Fruit fly (Drosophila melanogaster): ENCODE results near the gene wts.

wts gene

DNA sequence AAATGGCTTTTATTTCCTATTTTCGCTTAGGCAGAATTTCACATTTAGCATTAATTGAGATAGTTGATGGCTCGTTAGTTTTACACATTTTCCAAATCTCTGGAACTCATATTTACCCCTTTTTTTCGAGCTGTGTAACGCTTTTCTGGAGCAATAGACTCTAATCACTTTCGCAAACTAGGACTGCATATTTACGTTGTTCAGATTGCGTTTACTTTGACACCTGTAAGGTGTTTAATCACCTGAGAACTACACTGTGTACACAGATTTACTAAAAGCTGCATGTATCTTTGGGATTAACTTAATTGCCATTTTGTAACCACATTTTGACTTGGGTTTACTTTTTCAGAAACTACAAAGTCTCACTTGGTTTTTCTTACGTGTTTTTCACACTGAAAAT, 3.6 kb downstream of the wts start (continued):
- TF ChIP-seq slou (GFP tag; optimal IDR thresholded peaks at IDR 0.05) (no peak), chinmo (GFP tag; IDR thresholded peaks at IDR 0.05; ENCODE audit: partially characterized antibody) (no peak), Nf-YB (GFP tag; optimal IDR thresholded peaks at IDR 0.05) (no peak), btn (GFP tag; optimal IDR thresholded peaks at IDR 0.05) (no peak), H15 (GFP tag; IDR thresholded peaks at IDR 0.05) (no peak), h (optimal IDR thresholded peaks at IDR 0.05) (no peak), Xrp1 (GFP tag; IDR thresholded peaks at IDR 0.05) (no peak; the same call in 1 of the 2 replicates), schlank (tag; optimal IDR thresholded peaks at IDR 0.05) (peak; percentile 30), Gsc (GFP tag; IDR thresholded peaks at IDR 0.05) (no peak), Camta (GFP tag; optimal IDR thresholded peaks at IDR 0.05) (peak; percentile 20), Sry-δ (GFP tag; optimal IDR thresholded peaks at IDR 0.05) (peak; percentile 6), dm (GFP tag; optimal IDR thresholded peaks at IDR 0.05) (no peak), HLH54F (GFP tag; optimal IDR thresholded peaks at IDR 0.05) (no peak), Trl (optimal IDR thresholded peaks at IDR 0.05) (no peak), Trl (GFP tag; optimal IDR thresholded peaks at IDR 0.05) (no peak), D19B (GFP tag; optimal IDR thresholded peaks at IDR 0.05) (no peak), CG32772 (GFP tag; IDR thresholded peaks at IDR 0.05) (no peak), CG4282 (GFP tag; optimal IDR thresholded peaks at IDR 0.05) (no peak), ftz-f1 (GFP tag; optimal IDR thresholded peaks at IDR 0.05) (no peak), insv (GFP tag; optimal IDR thresholded peaks at IDR 0.05) (no peak), CG18011 (GFP tag; optimal IDR thresholded peaks at IDR 0.05) (no peak), CG7357 (GFP tag; IDR thresholded peaks at IDR 0.05) (no peak), CG8359 (GFP tag; optimal IDR thresholded peaks at IDR 0.05; ENCODE audit: borderline replicate concordance) (no peak), her (GFP tag; optimal IDR thresholded peaks at IDR 0.05) (peak; percentile 30), CG4820 (GFP tag; optimal IDR thresholded peaks at IDR 0.05) (no peak), Sin3A (optimal IDR thresholded peaks at IDR 0.05) (no peak), CG1832 (GFP tag; optimal IDR thresholded peaks at IDR 0.05) (no peak), Ptx1 (GFP tag; IDR thresholded peaks at IDR 0.05) (no peak; the same call in 1 of the 2 replicates), CG2889 (GFP tag; IDR thresholded peaks at IDR 0.05) (no peak), gsb (GFP tag; IDR thresholded peaks at IDR 0.05) (peak; percentile 20; the same call in 1 of the 2 replicates), hb (GFP tag; IDR thresholded peaks at IDR 0.05; ENCODE audit: partially characterized antibody) (no peak), sisA (GFP tag; IDR thresholded peaks at IDR 0.05) (no peak), Taf1 (GFP tag; IDR thresholded peaks at IDR 0.05) (no peak), CG10209 (GFP tag; optimal IDR thresholded peaks at IDR 0.05) (peak; percentile 54), crol (GFP tag; IDR thresholded peaks at IDR 0.05) (no peak), slbo (GFP tag; IDR thresholded peaks at IDR 0.05) (no peak), Hmr (GFP tag; optimal IDR thresholded peaks at IDR 0.05) (peak; percentile 41), CG7745 (tag; optimal IDR thresholded peaks at IDR 0.05) (no peak), CG4328 (GFP tag; optimal IDR thresholded peaks at IDR 0.05) (no peak), CG15601 (tag; optimal IDR thresholded peaks at IDR 0.05) (peak; percentile 0), crp (GFP tag; optimal IDR thresholded peaks at IDR 0.05) (peak in 1 of 2 experiments; percentile 6), aop (GFP tag; IDR thresholded peaks at IDR 0.05) (no peak), CoRest (tag; optimal IDR thresholded peaks at IDR 0.05) (no peak), CG5180 (GFP tag; optimal IDR thresholded peaks at IDR 0.05) (peak; percentile 37), croc (GFP tag; conservative IDR thresholded peaks at IDR 0.05) (no peak), Optix (GFP tag; IDR thresholded peaks at IDR 0.05) (no peak), Dbx (GFP tag; IDR thresholded peaks at IDR 0.05) (0 out of 3 replicates have a peak, but pooled peaks have one; percentile 22), CG12071 (GFP tag; optimal IDR thresholded peaks at IDR 0.05) (peak; percentile 69), BEAF-32 (GFP tag; optimal IDR thresholded peaks at IDR 0.05) (no peak), wek (GFP tag; optimal IDR thresholded peaks at IDR 0.05) (peak; percentile 39), CG13624 (GFP tag; optimal IDR thresholded peaks at IDR 0.05) (no peak), CG18476 (GFP tag; optimal IDR thresholded peaks at IDR 0.05) (no peak), CG10274 (GFP tag; optimal IDR thresholded peaks at IDR 0.05) (no peak)

Data from whole organism, embryonic.